Worm (Caenorhabditis elegans): Measurements from ENCODE around the gene srg-20.

DNA sequence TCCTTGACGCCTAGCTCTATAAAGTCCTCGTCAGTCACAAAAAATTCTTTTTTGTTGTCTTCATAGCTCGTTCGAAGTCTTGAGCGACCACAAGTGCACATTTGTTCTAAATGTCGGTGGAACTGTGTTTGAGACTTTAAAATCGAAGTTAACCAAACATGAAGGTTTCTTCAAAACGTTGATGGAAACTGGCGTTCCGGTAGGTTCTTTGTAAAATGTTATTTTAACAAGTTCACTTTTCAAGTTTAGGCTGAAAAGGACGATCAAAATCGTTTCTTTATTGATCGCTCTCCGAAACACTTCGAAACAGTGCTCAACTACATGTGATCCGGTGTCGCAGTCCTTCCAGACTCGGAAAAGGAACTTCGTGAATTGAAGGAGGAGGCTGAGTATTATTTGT lies 11.9 kb upstream of the srg-20 start, which contains the start of gene fbxa-160:
- TF ChIP-seq nhr-12 (tag; optimal IDR thresholded peaks at IDR 0.05) (no peak), bed-3 (GFP tag; optimal IDR thresholded peaks at IDR 0.05) (no peak), lin-13 (tag; optimal IDR thresholded peaks at IDR 0.05) (no peak), snpc-4 (tag; optimal IDR thresholded peaks at IDR 0.05) (no peak), unc-39 (tag; optimal IDR thresholded peaks at IDR 0.05) (no peak), ztf-11 (tag; optimal IDR thresholded peaks at IDR 0.05) (no peak), unc-62 (GFP tag; optimal IDR thresholded peaks at IDR 0.05) (no peak), lsy-2 (tag; optimal IDR thresholded peaks at IDR 0.05) (no peak), nhr-76 (tag; optimal IDR thresholded peaks at IDR 0.05) (no peak), mep-1 (tag; optimal IDR thresholded peaks at IDR 0.05) (no peak), elt-3 (tag; optimal IDR thresholded peaks at IDR 0.05) (no peak), pha-4 (tag; optimal IDR thresholded peaks at IDR 0.05) (no peak), blmp-1 (tag; optimal IDR thresholded peaks at IDR 0.05) (no peak)
